Worm (Caenorhabditis elegans): ENCODE measurements around the gene dyf-3.

ce11 chrIV:3399015-3399722, at the start of gene dyf-3, which contains the start of gene pdhb-1:
- TF ChIP-seq alr-1 (tag; optimal IDR thresholded peaks at IDR 0.05) (no peak), lsy-2 (tag; optimal IDR thresholded peaks at IDR 0.05) (peak; percentile 78 to 95), nhr-11 (tag; optimal IDR thresholded peaks at IDR 0.05) (no peak), blmp-1 (tag; optimal IDR thresholded peaks at IDR 0.05; ENCODE audit: insufficient read depth) (no peak), unc-39 (tag; optimal IDR thresholded peaks at IDR 0.05) (no peak), snpc-4 (tag; optimal IDR thresholded peaks at IDR 0.05) (no peak), peb-1 (tag; optimal IDR thresholded peaks at IDR 0.05) (no peak), ztf-4 (tag; optimal IDR thresholded peaks at IDR 0.05) (no peak), dmd-4 (tag; optimal IDR thresholded peaks at IDR 0.05) (no peak), ceh-16 (tag; optimal IDR thresholded peaks at IDR 0.05) (no peak), zag-1 (tag; optimal IDR thresholded peaks at IDR 0.05) (no peak), mdl-1 (tag; optimal IDR thresholded peaks at IDR 0.05) (no peak)

Data from whole organism, L2 larva.